Worm (Caenorhabditis elegans) whole organism, mixed stage, embryonic: ENCODE measurements around the gene F25F2.1.

Experiments
- blmp-1 ChIP-seq: fragments of 150-350 bp; optimal IDR thresholded peaks from 2 replicates; lab custom pipeline; 2014; ENCODE audit warnings: missing biosample characterization, missing genetic modification characterization
- ceh-39 ChIP-seq: fragments of 150-350 bp; optimal IDR thresholded peaks from 2 replicates; lab custom pipeline; 2014; ENCODE audit warnings: missing biosample characterization, missing genetic modification characterization
- ceh-83 ChIP-seq: fragments of 200-800 bp; sonication (Bioruptor generic); optimal IDR thresholded peaks from 2 replicates; lab custom pipeline; 2018; ENCODE audit warnings: mild to moderate bottlenecking, missing genetic modification characterization, missing compliant biosample characterization
- elt-1 ChIP-seq: sonication (generic microtip); optimal IDR thresholded peaks from 2 replicates; lab custom pipeline; 2017; ENCODE audit warnings: missing genetic modification characterization, mild to moderate bottlenecking, missing compliant biosample characterization, antibody characterized with exemption, moderate library complexity, borderline replicate concordance; ENCODE audit not compliant: insufficient read depth
- elt-3 ChIP-seq: fragments of 150-350 bp; optimal IDR thresholded peaks from 2 replicates; lab custom pipeline; 2014; ENCODE audit warnings: missing biosample characterization, missing genetic modification characterization
- ham-2 ChIP-seq: fragments of 200-800 bp; sonication (Bioruptor generic); optimal IDR thresholded peaks from 2 replicates; lab custom pipeline; 2018; ENCODE audit warnings: mild to moderate bottlenecking, missing genetic modification characterization, missing compliant biosample characterization
- lin-13 ChIP-seq: fragments of 150-350 bp; optimal IDR thresholded peaks from 2 replicates; lab custom pipeline; 2014; ENCODE audit warnings: missing biosample characterization, missing genetic modification characterization
- mab-5 ChIP-seq: fragments of 150-350 bp; optimal IDR thresholded peaks from 2 replicates; lab custom pipeline; 2014; ENCODE audit warnings: missing biosample characterization, missing genetic modification characterization
- nhr-12 ChIP-seq: fragments of 150-350 bp; optimal IDR thresholded peaks from 2 replicates; lab custom pipeline; 2014; ENCODE audit warnings: missing biosample characterization, missing genetic modification characterization
- nhr-76 ChIP-seq: sonication (generic microtip); optimal IDR thresholded peaks from 2 replicates; lab custom pipeline; 2017; ENCODE audit warnings: missing biosample characterization, missing genetic modification characterization
- pha-4 ChIP-seq: fragments of 150-350 bp; optimal IDR thresholded peaks from 2 replicates; lab custom pipeline; 2018; ENCODE audit warnings: missing biosample characterization, missing genetic modification reagents, missing genetic modification characterization
- snpc-4 ChIP-seq: fragments of 150-350 bp; optimal IDR thresholded peaks from 2 replicates; lab custom pipeline; 2014; ENCODE audit warnings: missing biosample characterization, missing genetic modification characterization
- unc-39 ChIP-seq: fragments of 150-350 bp; optimal IDR thresholded peaks from 2 replicates; lab custom pipeline; 2014; ENCODE audit warnings: missing biosample characterization, missing genetic modification characterization
- ztf-11 ChIP-seq: fragments of 150-350 bp; optimal IDR thresholded peaks from 2 replicates; lab custom pipeline; 2014; ENCODE audit warnings: missing biosample characterization, missing genetic modification characterization

DNA sequence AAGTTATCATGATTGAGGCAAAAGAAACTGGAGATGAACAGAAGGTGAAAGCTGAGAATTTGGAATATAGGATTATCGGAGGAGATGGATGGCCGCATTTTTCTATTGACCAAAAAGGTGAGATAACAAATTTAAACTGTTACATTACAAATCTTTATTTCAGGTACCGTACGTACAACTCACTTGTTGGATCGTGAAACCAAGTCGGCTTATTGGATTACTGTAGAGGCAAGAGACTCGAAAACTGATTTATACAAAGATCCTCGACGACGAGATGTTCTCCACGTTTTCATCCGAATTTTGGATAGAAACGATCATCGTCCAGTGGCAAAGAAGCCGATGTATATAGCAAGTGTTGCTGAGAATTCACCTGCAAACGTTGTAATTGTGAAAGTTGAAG, 17.3 kb downstream of the F25F2.1 start:
- TF ChIP-seq nhr-76 (tag; lab: Kevin White, UChicago) (no peak), snpc-4 (tag; lab: Kevin White, UChicago) (no peak), mab-5 (tag; lab: Kevin White, UChicago) (no peak), nhr-12 (tag; lab: Kevin White, UChicago) (no peak), ceh-83 (no peak), ztf-11 (tag; lab: Kevin White, UChicago) (no peak), elt-3 (tag; lab: Kevin White, UChicago) (no peak), ceh-39 (tag; lab: Kevin White, UChicago) (no peak), pha-4 (tag; lab: Kevin White, UChicago) (no peak), elt-1 (no peak), ham-2 (GFP tag; lab: Kevin White, UChicago) (no peak), unc-39 (tag; lab: Kevin White, UChicago) (no peak), lin-13 (tag; lab: Kevin White, UChicago) (no peak), blmp-1 (tag; lab: Kevin White, UChicago) (no peak)
